Worm (Caenorhabditis elegans): Measurements from ENCODE around the gene mpc-1.

ce11 chrIII:4415135-4415534, 1.9 kb downstream of the mpc-1 start, which contains the start of gene R07E5.11:
- TF ChIP-seq mdl-1 (tag; optimal IDR thresholded peaks at IDR 0.05), result no peak
- TF ChIP-seq zag-1 (tag; optimal IDR thresholded peaks at IDR 0.05), result no peak
- no peak for TF ChIP-seq nhr-25 (tag; optimal IDR thresholded peaks at IDR 0.05)
- no peak for TF ChIP-seq aly-2 (tag; optimal IDR thresholded peaks at IDR 0.05)
- no peak for TF ChIP-seq unc-62 (GFP tag; optimal IDR thresholded peaks at IDR 0.05)
- no peak for TF ChIP-seq gmeb-1 (tag; optimal IDR thresholded peaks at IDR 0.05)
- TF ChIP-seq R02D3.7 (tag; optimal IDR thresholded peaks at IDR 0.05), result no peak
- TF ChIP-seq nhr-11 (tag; optimal IDR thresholded peaks at IDR 0.05), result no peak
- TF ChIP-seq sma-9 (GFP tag; optimal IDR thresholded peaks at IDR 0.05), result no peak
- no peak for TF ChIP-seq sma-9 (tag; optimal IDR thresholded peaks at IDR 0.05)
- TF ChIP-seq ama-1 (optimal IDR thresholded peaks at IDR 0.05), result no peak
- no peak for TF ChIP-seq lin-39 (tag; optimal IDR thresholded peaks at IDR 0.05)

Measured in whole organism, L2 larva.